Fruit fly (Drosophila melanogaster) whole organism, prepupa: ENCODE results near the gene CG18581.

Experiments used
- CG10631 ChIP-seq: fragments of 200-800 bp; sonication (Bioruptor generic); optimal IDR thresholded peaks from 2 replicates; lab custom pipeline; 2016; ENCODE audit warnings: missing biosample characterization, missing genetic modification characterization
- CG1621 ChIP-seq: fragments of 200-800 bp; sonication (Bioruptor generic); optimal IDR thresholded peaks from 3 replicates; lab custom pipeline; 2018; ENCODE audit warnings: missing biosample characterization, mild to moderate bottlenecking, missing genetic modification characterization
- CG4318 ChIP-seq: fragments of 200-800 bp; sonication (Bioruptor generic); optimal IDR thresholded peaks from 3 replicates; lab custom pipeline; 2017; ENCODE audit warnings: missing biosample characterization, mild to moderate bottlenecking, missing genetic modification characterization
- CG6276 ChIP-seq: fragments of 200-800 bp; sonication (Bioruptor generic); optimal IDR thresholded peaks from 2 replicates; lab custom pipeline; 2017; ENCODE audit warnings: missing biosample characterization, mild to moderate bottlenecking, missing genetic modification characterization
- CG6854 ChIP-seq: fragments of 200-800 bp; sonication (Bioruptor generic); optimal IDR thresholded peaks from 2 replicates; lab custom pipeline; 2017; ENCODE audit warnings: missing biosample characterization, mild to moderate bottlenecking, missing genetic modification characterization
- CG8632 ChIP-seq: fragments of 200-800 bp; sonication (Bioruptor generic); optimal IDR thresholded peaks from 3 replicates; lab custom pipeline; 2016; ENCODE audit warnings: missing biosample characterization, missing genetic modification characterization
- Hr39 ChIP-seq: fragments of 200-800 bp; sonication (Bioruptor generic); optimal IDR thresholded peaks from 2 replicates; lab custom pipeline; 2016; ENCODE audit warnings: missing biosample characterization, missing genetic modification characterization
- Hr4 ChIP-seq: fragments of 200-800 bp; sonication (Bioruptor generic); optimal IDR thresholded peaks from 3 replicates; lab custom pipeline; 2016; ENCODE audit warnings: missing biosample characterization, missing genetic modification characterization
- Sox102F ChIP-seq: fragments of 200-800 bp; sonication (Bioruptor generic); optimal IDR thresholded peaks from 2 replicates; lab custom pipeline; 2016; ENCODE audit warnings: missing biosample characterization, mild to moderate bottlenecking, missing genetic modification characterization
- dac ChIP-seq: fragments of 200-800 bp; sonication (Bioruptor generic); optimal IDR thresholded peaks from 2 replicates; lab custom pipeline; 2017; ENCODE audit warnings: missing biosample characterization, mild to moderate bottlenecking, missing genetic modification characterization
- fkh ChIP-seq: fragments of 200-800 bp; sonication (Bioruptor generic); optimal IDR thresholded peaks from 3 replicates; lab custom pipeline; 2017; ENCODE audit warnings: missing biosample characterization, mild to moderate bottlenecking, missing genetic modification characterization, moderate library complexity
- lz ChIP-seq: fragments of 200-800 bp; sonication (Bioruptor generic); optimal IDR thresholded peaks from 3 replicates; lab custom pipeline; 2016; ENCODE audit warnings: missing biosample characterization, missing genetic modification characterization
- ss ChIP-seq, 2 experiments: fragments of 200-800 bp; sonication (Bioruptor generic); optimal IDR thresholded peaks; 2 replicates in 1 of 2; 3 replicates in 1 of 2; lab custom pipeline; 2017 to 2018; ENCODE audit warnings: mild to moderate bottlenecking in 2 of 2, missing biosample characterization in 2 of 2, missing genetic modification characterization in 2 of 2, moderate library complexity in 1 of 2
- topi ChIP-seq: fragments of 200-800 bp; sonication (Bioruptor generic); optimal IDR thresholded peaks from 3 replicates; lab custom pipeline; 2016; ENCODE audit warnings: missing biosample characterization, missing genetic modification characterization

DNA sequence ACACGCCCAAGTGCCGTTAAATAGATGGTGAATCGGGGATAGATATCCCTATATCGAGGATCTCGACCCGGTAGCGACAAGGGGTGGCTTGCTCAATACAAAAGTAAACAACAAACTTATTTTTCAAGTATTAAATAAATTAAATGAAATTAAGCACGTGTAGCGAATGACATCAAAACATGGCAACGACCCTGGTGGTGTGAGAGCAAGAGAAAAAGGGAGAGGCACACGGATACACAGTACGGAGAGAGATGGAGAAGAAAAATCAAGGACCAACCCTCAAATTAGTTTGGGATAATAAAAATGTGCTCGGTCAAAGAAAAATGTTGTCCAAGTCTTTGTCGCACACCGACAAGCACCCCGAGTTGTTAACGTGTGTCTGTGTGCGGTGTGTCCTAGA lies 29.0 kb downstream of the CG18581 start:
- TF ChIP-seq lz (GFP tag; lab: Kevin White, UChicago) (no peak), dac (GFP tag; lab: Kevin White, UChicago) (no peak), Hr4 (GFP tag; lab: Kevin White, UChicago) (no peak), Sox102F (GFP tag; lab: Kevin White, UChicago) (no peak), CG8632 (GFP tag; lab: Kevin White, UChicago) (no peak), Hr39 (GFP tag; lab: Kevin White, UChicago) (no peak), ss (GFP tag; optimal IDR thresholded peaks at IDR 0.05; lab: Kevin White, UChicago) (no peak), CG4318 (GFP tag; lab: Kevin White, UChicago) (no peak), CG1621 (tag; lab: Kevin White, UChicago) (no peak), topi (GFP tag; lab: Kevin White, UChicago) (no peak), fkh (GFP tag; lab: Kevin White, UChicago) (no peak), CG6854 (GFP tag; lab: Kevin White, UChicago) (no peak), CG6276 (GFP tag; lab: Kevin White, UChicago) (no peak), CG10631 (no peak)
